Worm (Caenorhabditis elegans) whole organism, mixed stage, embryonic: ENCODE measurements around the gene tif-1A.

Experiments
- nhr-12 ChIP-seq: fragments of 150-350 bp; optimal IDR thresholded peaks from 2 replicates; lab custom pipeline; 2014; ENCODE audit warnings: missing biosample characterization, missing genetic modification characterization
- unc-120 ChIP-seq: sonication (generic microtip); optimal IDR thresholded peaks from 2 replicates; lab custom pipeline; 2017; ENCODE audit warnings: missing genetic modification characterization, missing compliant biosample characterization; ENCODE audit not compliant: poor library complexity, severe bottlenecking

DNA sequence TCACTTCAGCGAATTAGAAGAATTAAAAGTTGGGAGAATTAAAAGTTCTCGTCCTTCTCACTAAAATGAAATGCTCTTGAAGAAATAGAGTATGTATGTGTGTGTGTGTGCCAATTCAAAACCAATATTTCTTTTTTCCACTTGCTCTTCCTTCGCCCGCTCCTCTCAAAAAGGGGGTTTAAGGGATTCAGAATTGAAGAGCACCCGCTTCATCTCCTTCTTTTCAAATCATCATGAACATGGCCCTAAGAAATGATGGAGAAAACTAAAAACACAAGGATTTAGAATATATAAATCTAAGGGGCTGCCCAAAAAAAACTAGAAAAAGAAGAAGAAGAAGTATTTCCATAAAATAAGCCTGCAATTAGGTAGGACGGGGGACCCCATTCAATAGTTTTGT is 34.8 kb downstream of the tif-1A start:
- TF ChIP-seq nhr-12 (tag; lab: Kevin White, UChicago) (no peak), unc-120 (tag; lab: Kevin White, UChicago) (no peak)
